Worm (Caenorhabditis elegans) whole organism, L3 larva: Measurements from ENCODE around the gene dnj-13.
A peak's percentile ranks its signal among the peaks of the same experiment; 100 is the strongest.

Experiments
- ceh-28 ChIP-seq: fragments of 150-350 bp; optimal IDR thresholded peaks from 2 replicates; lab custom pipeline; 2014; ENCODE audit warnings: missing biosample characterization, missing genetic modification reagents, missing genetic modification characterization
- elt-2 ChIP-seq: sonication (generic microtip); optimal IDR thresholded peaks from 2 replicates; lab custom pipeline; 2016; ENCODE audit warnings: missing genetic modification reagents, mild to moderate bottlenecking, missing genetic modification characterization, missing compliant biosample characterization
- lin-15B ChIP-seq: fragments of 150-350 bp; optimal IDR thresholded peaks from 2 replicates; lab custom pipeline; 2014; ENCODE audit warnings: missing biosample characterization, missing genetic modification characterization
- pqm-1 ChIP-seq: fragments of 150-350 bp; optimal IDR thresholded peaks from 2 replicates; lab custom pipeline; 2017; ENCODE audit warnings: missing biosample characterization, missing genetic modification characterization, inconsistent platforms
- tbx-2 ChIP-seq: sonication (generic microtip); optimal IDR thresholded peaks from 2 replicates; lab custom pipeline; 2016; ENCODE audit warnings: mild to moderate bottlenecking, missing genetic modification characterization, missing compliant biosample characterization

dnj-13 gene

ce11 chrII:11596157-11596740 is 50.7 kb downstream of the dnj-13 start:
- TF ChIP-seq elt-2 (tag; lab: Kevin White, UChicago) (peak; percentile 73), tbx-2 (tag; lab: Kevin White, UChicago) (no peak), pqm-1 (tag; lab: Kevin White, UChicago) (peak; percentile 27), lin-15B (no peak), ceh-28 (peak; percentile 23)
